Worm (Caenorhabditis elegans) whole organism, L3 larva: Measurements from ENCODE around the gene srlf-12.

ENCODE experiments used
- fkh-2 ChIP-seq: fragments of 150-350 bp; optimal IDR thresholded peaks from 2 replicates; lab custom pipeline; 2014; ENCODE audit warnings: missing biosample characterization, missing genetic modification reagents, missing genetic modification characterization
- jun-1 ChIP-seq: fragments of 150-350 bp; optimal IDR thresholded peaks from 2 replicates; lab custom pipeline; 2014; ENCODE audit warnings: missing biosample characterization, missing genetic modification reagents, missing genetic modification characterization
- nhr-11 ChIP-seq: fragments of 150-350 bp; optimal IDR thresholded peaks from 2 replicates; lab custom pipeline; 2014; ENCODE audit warnings: missing biosample characterization, missing genetic modification characterization
- nhr-67 ChIP-seq: fragments of 150-350 bp; optimal IDR thresholded peaks from 2 replicates; lab custom pipeline; 2014; ENCODE audit warnings: missing biosample characterization, missing genetic modification characterization
- nhr-76 ChIP-seq: fragments of 150-350 bp; sonication (generic microtip); optimal IDR thresholded peaks from 5 replicates; lab custom pipeline; 2014; ENCODE audit warnings: missing biosample characterization, missing genetic modification characterization
- nhr-77 ChIP-seq: fragments of 150-350 bp; optimal IDR thresholded peaks from 2 replicates; lab custom pipeline; 2014; ENCODE audit warnings: missing biosample characterization, missing genetic modification characterization
- pha-4 ChIP-seq: fragments of 150-350 bp; optimal IDR thresholded peaks from 2 replicates; lab custom pipeline; 2014; ENCODE audit warnings: missing biosample characterization, missing genetic modification reagents, missing genetic modification characterization
- skn-1 ChIP-seq: fragments of 150-350 bp; optimal IDR thresholded peaks from 2 replicates; lab custom pipeline; 2014; ENCODE audit warnings: missing biosample characterization, missing genetic modification characterization
- snpc-4 ChIP-seq: fragments of 150-350 bp; optimal IDR thresholded peaks from 2 replicates; lab custom pipeline; 2014; ENCODE audit warnings: missing biosample characterization, missing genetic modification characterization
- tbx-2 ChIP-seq: sonication (generic microtip); optimal IDR thresholded peaks from 2 replicates; lab custom pipeline; 2016; ENCODE audit warnings: mild to moderate bottlenecking, missing genetic modification characterization, missing compliant biosample characterization
- unc-62 ChIP-seq: fragments of 150-350 bp; sonication (generic microtip); optimal IDR thresholded peaks from 4 replicates; lab custom pipeline; 2014; ENCODE audit warnings: missing biosample characterization, missing genetic modification reagents, missing genetic modification characterization

- TF ChIP-seq tbx-2 (tag; lab: Kevin White, UChicago) = no peak
- no peak for TF ChIP-seq pha-4 (tag; lab: Kevin White, UChicago)
- no peak for TF ChIP-seq nhr-77
- no peak for TF ChIP-seq unc-62
- no peak for TF ChIP-seq skn-1 (tag; lab: Kevin White, UChicago)
- TF ChIP-seq nhr-11 (tag; lab: Kevin White, UChicago) = no peak
- no peak for TF ChIP-seq fkh-2 (tag; lab: Kevin White, UChicago)
- TF ChIP-seq snpc-4 (tag; lab: Kevin White, UChicago) = no peak
- TF ChIP-seq nhr-67 (tag; lab: Kevin White, UChicago) = no peak
- no peak for TF ChIP-seq jun-1 (tag; lab: Kevin White, UChicago)
- no peak for TF ChIP-seq nhr-76
These were observed 37.9 kb downstream of the srlf-12 start for ce11 chrIV:10854042-10854441.
